Fruit fly (Drosophila melanogaster) whole organism, prepupa: Measurements from ENCODE around the gene UbcE2H.

Experiments
- CG15336 ChIP-seq: fragments of 200-800 bp; sonication (Bioruptor generic); IDR thresholded peaks from 2 replicates; pipeline ENCODE4 v1.3.6; 2022; ENCODE audit warnings: missing biosample characterization, missing genetic modification characterization
- CG16779 ChIP-seq: fragments of 200-800 bp; sonication (Bioruptor generic); optimal IDR thresholded peaks from 3 replicates; lab custom pipeline; 2017; ENCODE audit warnings: missing biosample characterization, mild to moderate bottlenecking, missing genetic modification characterization
- CG34406 ChIP-seq: fragments of 200-800 bp; sonication (Bioruptor generic); optimal IDR thresholded peaks from 3 replicates; lab custom pipeline; 2016; ENCODE audit warnings: missing biosample characterization, missing genetic modification characterization
- CG6808 ChIP-seq: fragments of 200-800 bp; sonication (Bioruptor generic); optimal IDR thresholded peaks from 3 replicates; lab custom pipeline; 2017; ENCODE audit warnings: missing biosample characterization, missing genetic modification characterization, mild to moderate bottlenecking, moderate library complexity, missing genetic modification reagents
- CG7368 ChIP-seq: fragments of 200-800 bp; sonication (Bioruptor generic); optimal IDR thresholded peaks from 3 replicates; lab custom pipeline; 2016; ENCODE audit warnings: missing biosample characterization, missing genetic modification characterization
- CG8319 ChIP-seq: fragments of 200-800 bp; sonication (Bioruptor generic); optimal IDR thresholded peaks from 3 replicates; lab custom pipeline; 2016; ENCODE audit warnings: missing biosample characterization, missing genetic modification characterization
- Gug ChIP-seq: fragments of 200-800 bp; sonication (Bioruptor generic); IDR thresholded peaks from 2 replicates; pipeline ENCODE4 v1.3.6; 2022; ENCODE audit warnings: missing biosample characterization, missing genetic modification characterization
- OdsH ChIP-seq: fragments of 200-800 bp; sonication (Bioruptor generic); optimal IDR thresholded peaks from 3 replicates; lab custom pipeline; 2016; ENCODE audit warnings: missing biosample characterization, missing genetic modification characterization
- spab ChIP-seq: fragments of 200-800 bp; sonication (Bioruptor generic); optimal IDR thresholded peaks from 2 replicates; lab custom pipeline; 2017; ENCODE audit warnings: missing biosample characterization, mild to moderate bottlenecking, missing genetic modification characterization, missing genetic modification reagents

dm6 chrX:8046520-8046919, 47.3 kb downstream of the UbcE2H start:
- TF ChIP-seq Gug (no peak), CG8319 (GFP tag; lab: Kevin White, UChicago) (no peak), OdsH (no peak), CG15336 (GFP tag; lab: Robert Waterston, UW) (no peak), CG7368 (GFP tag; lab: Kevin White, UChicago) (no peak), CG16779 (no peak), CG6808 (GFP tag; lab: Kevin White, UChicago) (no peak), CG34406 (GFP tag; lab: Kevin White, UChicago) (no peak), spab (GFP tag; lab: Kevin White, UChicago) (no peak)
